Worm (Caenorhabditis elegans): ENCODE measurements around the gene sra-36.

DNA sequence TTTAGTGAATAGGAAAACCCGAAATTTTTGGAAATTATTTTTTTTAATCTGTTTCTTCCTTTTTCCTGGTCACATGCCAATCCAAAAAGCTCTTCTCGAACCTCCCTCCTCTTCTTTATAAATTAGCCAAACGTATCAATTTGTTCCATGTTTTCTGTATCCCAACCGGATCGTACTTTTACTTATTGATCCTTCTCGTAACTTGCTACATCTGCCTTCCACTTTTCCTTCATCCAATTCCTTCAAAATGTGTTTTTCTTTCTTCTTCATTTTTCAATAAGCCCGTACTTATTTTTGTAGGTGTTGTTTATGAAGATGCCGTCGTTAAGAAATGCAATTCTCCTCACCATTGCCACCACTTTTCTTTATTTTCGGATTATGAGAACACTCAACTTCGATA is 28.6 kb downstream of the sra-36 start, which contains the start of gene cyp-23A1:
- TF ChIP-seq tbx-8 (GFP tag; optimal IDR thresholded peaks at IDR 0.05) = no peak
- no peak for TF ChIP-seq lsy-2 (tag; optimal IDR thresholded peaks at IDR 0.05)
- no peak for TF ChIP-seq nhr-12 (tag; optimal IDR thresholded peaks at IDR 0.05)
- no peak for TF ChIP-seq lin-13 (tag; optimal IDR thresholded peaks at IDR 0.05)
- no peak for TF ChIP-seq mab-5 (tag; optimal IDR thresholded peaks at IDR 0.05)

All from whole organism, mixed stage, embryonic.